Worm (Caenorhabditis elegans): Measurements from ENCODE around the gene pam-1.

Gene pam-1

DNA sequence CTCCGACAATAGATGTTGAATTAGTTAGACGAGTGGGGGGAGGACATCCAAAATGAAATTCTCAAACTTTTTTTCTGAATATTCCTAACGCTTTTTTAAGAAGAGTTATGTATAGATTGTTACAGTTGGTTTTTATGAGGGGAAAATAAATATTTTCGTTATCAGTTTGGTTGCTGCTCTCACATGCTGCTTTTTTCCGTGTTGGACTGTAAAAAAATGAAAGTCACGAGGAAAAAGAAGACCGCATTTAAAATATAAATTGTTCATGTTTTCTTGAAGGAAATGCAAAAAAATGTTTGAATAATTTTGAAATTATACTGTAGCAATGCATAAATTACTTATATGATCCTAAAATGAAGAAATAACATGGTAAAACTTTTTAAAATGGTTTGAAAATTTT, 29.8 kb downstream of the pam-1 start (continued):
- TF ChIP-seq ceh-20 (GFP tag; IDR thresholded peaks at IDR 0.05): no peak
- TF ChIP-seq Y5F2A.4 (GFP tag; optimal IDR thresholded peaks at IDR 0.05): no peak
- peak; percentile 17 for TF ChIP-seq aha-1 (tag)
- peak; percentile 34 for TF ChIP-seq mep-1 (tag; optimal IDR thresholded peaks at IDR 0.05)
- TF ChIP-seq ceh-82 (tag; optimal IDR thresholded peaks at IDR 0.05): no peak
- no peak for TF ChIP-seq ceh-32 (tag; optimal IDR thresholded peaks at IDR 0.05; ENCODE audit: poor library complexity)
- no peak for TF ChIP-seq ceh-28 (tag; optimal IDR thresholded peaks at IDR 0.05)
- TF ChIP-seq vab-7 (GFP tag; IDR thresholded peaks at IDR 0.05): no peak
- peak; percentile 34 for TF ChIP-seq hlh-30 (tag; optimal IDR thresholded peaks at IDR 0.05; ENCODE audit: insufficient read depth)
- TF ChIP-seq skn-1 (tag; optimal IDR thresholded peaks at IDR 0.05): no peak
- TF ChIP-seq ZK546.5 (tag; optimal IDR thresholded peaks at IDR 0.05): no peak
- no peak for TF ChIP-seq ceh-62 (tag; optimal IDR thresholded peaks at IDR 0.05)
- TF ChIP-seq nhr-76 (tag; optimal IDR thresholded peaks at IDR 0.05): no peak
- TF ChIP-seq unc-62 (GFP tag; optimal IDR thresholded peaks at IDR 0.05 in 1 of 2): peak in 1 of 2 experiments; percentile 25
- no peak for TF ChIP-seq unc-62 (tag; optimal IDR thresholded peaks at IDR 0.05)
- no peak for TF ChIP-seq hmg-1.1 (GFP tag; IDR thresholded peaks at IDR 0.05)
- TF ChIP-seq php-3 (GFP tag; IDR thresholded peaks at IDR 0.05): peak; percentile 39; the same call in 1 of the 2 replicates
- no peak for TF ChIP-seq F37D6.2 (tag; optimal IDR thresholded peaks at IDR 0.05)
- no peak for TF ChIP-seq ces-1 (GFP tag; optimal IDR thresholded peaks at IDR 0.05)
- TF ChIP-seq egl-27 (tag; optimal IDR thresholded peaks at IDR 0.05): no peak
- TF ChIP-seq lin-29 (GFP tag; IDR thresholded peaks at IDR 0.05): no peak
- no peak for TF ChIP-seq unc-39 (tag; optimal IDR thresholded peaks at IDR 0.05)
- TF ChIP-seq lir-3 (tag; optimal IDR thresholded peaks at IDR 0.05): no peak
- no peak for TF ChIP-seq mdl-1 (tag; optimal IDR thresholded peaks at IDR 0.05)
- peak; percentile 7 for TF ChIP-seq pqm-1 (tag; optimal IDR thresholded peaks at IDR 0.05)
- no peak for TF ChIP-seq arid-1 (GFP tag; conservative IDR thresholded peaks at IDR 0.05)
- no peak for TF ChIP-seq tag-97 (GFP tag; IDR thresholded peaks at IDR 0.05)
- TF ChIP-seq F26F4.8 (GFP tag; conservative IDR thresholded peaks at IDR 0.05): no peak
- TF ChIP-seq lin-38 (GFP tag; IDR thresholded peaks at IDR 0.05): no peak
- no peak for TF ChIP-seq sdz-12 (GFP tag; optimal IDR thresholded peaks at IDR 0.05)
- TF ChIP-seq lin-39 (tag; optimal IDR thresholded peaks at IDR 0.05): no peak
- TF ChIP-seq madf-5 (GFP tag; IDR thresholded peaks at IDR 0.05): no peak
- no peak for TF ChIP-seq zag-1 (tag; optimal IDR thresholded peaks at IDR 0.05)
- no peak for TF ChIP-seq fkh-10 (GFP tag; optimal IDR thresholded peaks at IDR 0.05)
- TF ChIP-seq aly-2 (tag; optimal IDR thresholded peaks at IDR 0.05): no peak
- no peak for TF ChIP-seq set-16 (GFP tag; IDR thresholded peaks at IDR 0.05)
- no peak for TF ChIP-seq zip-11 (GFP tag; IDR thresholded peaks at IDR 0.05)
- TF ChIP-seq egl-43 (GFP tag; IDR thresholded peaks at IDR 0.05): no peak
- TF ChIP-seq nhr-42 (GFP tag; IDR thresholded peaks at IDR 0.05): no peak
- no peak for TF ChIP-seq pha-4 (GFP tag; IDR thresholded peaks at IDR 0.05)
- no peak for TF ChIP-seq pha-4 (tag; optimal IDR thresholded peaks at IDR 0.05)
- no peak for TF ChIP-seq nhr-11 (tag; optimal IDR thresholded peaks at IDR 0.05)
- peak; percentile 22 for TF ChIP-seq nhr-28 (tag; optimal IDR thresholded peaks at IDR 0.05)
- TF ChIP-seq gei-8 (GFP tag; optimal IDR thresholded peaks at IDR 0.05): no peak
- TF ChIP-seq daf-19 (GFP tag; conservative IDR thresholded peaks at IDR 0.05): no peak
- TF ChIP-seq lin-1 (GFP tag; IDR thresholded peaks at IDR 0.05): no peak
- no peak for TF ChIP-seq snpc-1.2 (GFP tag; IDR thresholded peaks at IDR 0.05)
- no peak for TF ChIP-seq Y75B8A.6 (GFP tag; IDR thresholded peaks at IDR 0.05)
- no peak for TF ChIP-seq lin-13 (GFP tag; optimal IDR thresholded peaks at IDR 0.05)
- no peak for TF ChIP-seq ztf-7 (tag; optimal IDR thresholded peaks at IDR 0.05)
